Worm (Caenorhabditis elegans) whole organism, L4 larva: Measurements from ENCODE around the gene ptrn-1.

ENCODE experiments used
- F37D6.2 ChIP-seq: sonication (generic microtip); optimal IDR thresholded peaks from 2 replicates; lab custom pipeline; 2016; ENCODE audit warnings: mild to moderate bottlenecking, missing genetic modification characterization, missing compliant biosample characterization
- R02D3.7 ChIP-seq: fragments of 150-350 bp; sonication (generic microtip); optimal IDR thresholded peaks from 3 replicates; lab custom pipeline; 2014; ENCODE audit warnings: missing biosample characterization, missing genetic modification characterization
- T20F7.1 ChIP-seq: fragments of 200-800 bp; sonication (Bioruptor generic); optimal IDR thresholded peaks from 2 replicates; lab custom pipeline; 2018; ENCODE audit warnings: mild to moderate bottlenecking, missing genetic modification characterization, missing compliant biosample characterization
- T26A8.4 ChIP-seq: fragments of 200-800 bp; sonication (Bioruptor generic); IDR thresholded peaks from 2 replicates; pipeline ENCODE4 v1.3.6; 2022; ENCODE audit warnings: missing genetic modification characterization, missing compliant biosample characterization
- Y48G9A.11 ChIP-seq: fragments of 200-800 bp; sonication (Bioruptor generic); IDR thresholded peaks from 2 replicates; pipeline ENCODE4 v1.3.6; 2022; ENCODE audit warnings: missing genetic modification reagents, missing genetic modification characterization, missing compliant biosample characterization
- Y75B8A.6 ChIP-seq: fragments of 200-800 bp; sonication (Bioruptor generic); IDR thresholded peaks from 2 replicates; pipeline ENCODE4 v1.3.6; 2022; ENCODE audit warnings: missing genetic modification reagents, missing genetic modification characterization, missing compliant biosample characterization
- ZK337.2 ChIP-seq: fragments of 200-800 bp; sonication (Bioruptor generic); IDR thresholded peaks from 2 replicates; pipeline ENCODE4 v1.3.6; 2022; ENCODE audit warnings: missing genetic modification reagents, missing genetic modification characterization, missing compliant biosample characterization
- aha-1 ChIP-seq: fragments of 150-350 bp; peaks from one replicate; lab custom pipeline; 2014; ENCODE audit warnings: missing biosample characterization, missing genetic modification characterization
- aly-2 ChIP-seq: sonication (generic microtip); optimal IDR thresholded peaks from 2 replicates; lab custom pipeline; 2018; ENCODE audit warnings: missing biosample characterization, missing genetic modification characterization
- arid-1 ChIP-seq: fragments of 200-800 bp; sonication (Bioruptor generic); conservative IDR thresholded peaks from 2 replicates; pipeline ENCODE4 v1.3.6; 2022; ENCODE audit warnings: missing genetic modification reagents, missing genetic modification characterization, missing compliant biosample characterization
- ceh-28 ChIP-seq: fragments of 150-350 bp; optimal IDR thresholded peaks from 2 replicates; lab custom pipeline; 2014; ENCODE audit warnings: missing biosample characterization, missing genetic modification reagents, missing genetic modification characterization
- ceh-32 ChIP-seq: sonication (generic microtip); optimal IDR thresholded peaks from 2 replicates; lab custom pipeline; 2016; ENCODE audit warnings: mild to moderate bottlenecking, missing genetic modification characterization, missing compliant biosample characterization; ENCODE audit not compliant: poor library complexity
- daf-16 ChIP-seq, 3 experiments: sonication (generic microtip); optimal IDR thresholded peaks; 2 replicates each; lab custom pipeline; 2016 to 2017; ENCODE audit warnings: missing genetic modification characterization in 3 of 3, missing genetic modification reagents in 3 of 3, mild to moderate bottlenecking in 2 of 3, missing compliant biosample characterization in 2 of 3, missing biosample characterization in 1 of 3, moderate library complexity in 1 of 3
- daf-19 ChIP-seq: fragments of 200-800 bp; sonication (Bioruptor generic); conservative IDR thresholded peaks from 2 replicates; pipeline ENCODE4 v1.3.6; 2022; ENCODE audit warnings: missing genetic modification characterization, missing compliant biosample characterization
- dmd-6 ChIP-seq: fragments of 200-800 bp; sonication (Bioruptor generic); IDR thresholded peaks from 2 replicates; pipeline ENCODE4 v1.3.6; 2022; ENCODE audit warnings: missing genetic modification reagents, missing genetic modification characterization, missing compliant biosample characterization
- dmd-8 ChIP-seq: fragments of 200-800 bp; sonication (Bioruptor generic); IDR thresholded peaks from 2 replicates; pipeline ENCODE4 v1.3.6; 2022; ENCODE audit warnings: missing genetic modification characterization, missing compliant biosample characterization
- dmd-9 ChIP-seq: fragments of 200-800 bp; sonication (Bioruptor generic); IDR thresholded peaks from 2 replicates; pipeline ENCODE4 v1.3.6; 2022; ENCODE audit warnings: missing genetic modification reagents, missing genetic modification characterization, missing compliant biosample characterization
- dpl-1 ChIP-seq: fragments of 150-350 bp; optimal IDR thresholded peaks from 2 replicates; lab custom pipeline; 2014; ENCODE audit warnings: missing biosample characterization, missing genetic modification reagents, missing genetic modification characterization
- dve-1 ChIP-seq: sonication (generic microtip); optimal IDR thresholded peaks from 2 replicates; lab custom pipeline; 2017; ENCODE audit warnings: antibody characterized with exemption, mild to moderate bottlenecking, missing genetic modification characterization, missing compliant biosample characterization; ENCODE audit not compliant: insufficient read depth
- egl-27 ChIP-seq: sonication (generic microtip); optimal IDR thresholded peaks from 3 replicates; lab custom pipeline; 2017; ENCODE audit warnings: missing biosample characterization, missing genetic modification reagents, missing genetic modification characterization
- fkh-10 ChIP-seq: fragments of 150-350 bp; optimal IDR thresholded peaks from 2 replicates; lab custom pipeline; 2014; ENCODE audit warnings: missing biosample characterization, missing genetic modification reagents, missing genetic modification characterization
- fos-1 ChIP-seq: fragments of 150-350 bp; optimal IDR thresholded peaks from 2 replicates; lab custom pipeline; 2014; ENCODE audit warnings: missing biosample characterization, missing genetic modification characterization
- gei-8 ChIP-seq: fragments of 200-800 bp; sonication (Bioruptor generic); optimal IDR thresholded peaks from 2 replicates; lab custom pipeline; 2018; ENCODE audit warnings: mild to moderate bottlenecking, missing genetic modification characterization, missing compliant biosample characterization
- hlh-11 ChIP-seq: fragments of 200-800 bp; sonication (Bioruptor generic); optimal IDR thresholded peaks from 2 replicates; lab custom pipeline; 2018; ENCODE audit warnings: mild to moderate bottlenecking, missing genetic modification characterization, missing compliant biosample characterization
- hlh-30 ChIP-seq: sonication (generic microtip); optimal IDR thresholded peaks from 2 replicates; lab custom pipeline; 2017; ENCODE audit warnings: antibody characterized with exemption, mild to moderate bottlenecking, missing genetic modification characterization, missing compliant biosample characterization; ENCODE audit not compliant: insufficient read depth
- lim-7 ChIP-seq: fragments of 200-800 bp; sonication (Bioruptor generic); IDR thresholded peaks from 2 replicates; pipeline ENCODE4 v1.3.6; 2022; ENCODE audit warnings: missing genetic modification characterization, missing compliant biosample characterization
- lin-13 ChIP-seq: fragments of 150-350 bp; optimal IDR thresholded peaks from 2 replicates; lab custom pipeline; 2014; ENCODE audit warnings: missing biosample characterization, missing genetic modification reagents, missing genetic modification characterization
- lin-15B ChIP-seq: fragments of 150-350 bp; sonication (generic microtip); optimal IDR thresholded peaks from 3 replicates; lab custom pipeline; 2014; ENCODE audit warnings: missing biosample characterization, missing genetic modification characterization
- lin-29 ChIP-seq: fragments of 200-800 bp; sonication (Bioruptor generic); IDR thresholded peaks from 2 replicates; pipeline ENCODE4 v1.3.6; 2022; ENCODE audit warnings: missing genetic modification reagents, missing genetic modification characterization, missing compliant biosample characterization
- lin-38 ChIP-seq: fragments of 200-800 bp; sonication (Bioruptor generic); IDR thresholded peaks from 2 replicates; pipeline ENCODE4 v1.3.6; 2022; ENCODE audit warnings: missing genetic modification reagents, missing genetic modification characterization, missing compliant biosample characterization
- lin-39 ChIP-seq: fragments of 150-350 bp; optimal IDR thresholded peaks from 2 replicates; lab custom pipeline; 2014; ENCODE audit warnings: missing biosample characterization, missing genetic modification reagents, missing genetic modification characterization
- lir-3 ChIP-seq: sonication (generic microtip); optimal IDR thresholded peaks from 2 replicates; lab custom pipeline; 2016; ENCODE audit warnings: mild to moderate bottlenecking, missing genetic modification characterization, missing compliant biosample characterization
- madf-5 ChIP-seq, 2 experiments: fragments of 200-800 bp; sonication (Bioruptor generic); IDR thresholded peaks; 2 replicates each; pipeline ENCODE4 v1.3.6; 2022; ENCODE audit warnings: missing compliant biosample characterization in 2 of 2, missing genetic modification characterization in 2 of 2
- mep-1 ChIP-seq: fragments of 150-350 bp; sonication (generic microtip); optimal IDR thresholded peaks from 3 replicates; lab custom pipeline; 2014; ENCODE audit warnings: missing biosample characterization, missing genetic modification characterization
- mxl-2 ChIP-seq: fragments of 200-800 bp; sonication (Bioruptor generic); conservative IDR thresholded peaks from 2 replicates; pipeline ENCODE4 v1.3.6; 2022; ENCODE audit warnings: missing genetic modification reagents, missing genetic modification characterization, missing compliant biosample characterization
- nhr-10 ChIP-seq: fragments of 150-350 bp; optimal IDR thresholded peaks from 2 replicates; lab custom pipeline; 2014; ENCODE audit warnings: missing biosample characterization, missing genetic modification characterization
- nhr-11 ChIP-seq: fragments of 150-350 bp; optimal IDR thresholded peaks from 2 replicates; lab custom pipeline; 2014; ENCODE audit warnings: missing biosample characterization, missing genetic modification characterization
- nhr-41 ChIP-seq: fragments of 200-800 bp; sonication (Bioruptor generic); IDR thresholded peaks from 2 replicates; pipeline ENCODE4 v1.3.6; 2022; ENCODE audit warnings: missing genetic modification reagents, missing genetic modification characterization, missing compliant biosample characterization
- nhr-48 ChIP-seq: sonication (generic microtip); optimal IDR thresholded peaks from 2 replicates; lab custom pipeline; 2016; ENCODE audit warnings: mild to moderate bottlenecking, missing genetic modification characterization, missing compliant biosample characterization
- php-3 ChIP-seq: fragments of 200-800 bp; sonication (Bioruptor generic); IDR thresholded peaks from 2 replicates; pipeline ENCODE4 v1.3.6; 2022; ENCODE audit warnings: missing genetic modification reagents, missing genetic modification characterization, missing compliant biosample characterization
- pqm-1 ChIP-seq: sonication (generic microtip); optimal IDR thresholded peaks from 2 replicates; lab custom pipeline; 2017; ENCODE audit warnings: missing biosample characterization, missing genetic modification characterization
- rbr-2 ChIP-seq: sonication (generic microtip); optimal IDR thresholded peaks from 2 replicates; lab custom pipeline; 2016; ENCODE audit warnings: missing genotype, missing genetic modification characterization, missing compliant biosample characterization
- sdz-12 ChIP-seq: fragments of 200-800 bp; sonication (Bioruptor generic); optimal IDR thresholded peaks from 2 replicates; lab custom pipeline; 2018; ENCODE audit warnings: mild to moderate bottlenecking, missing genetic modification characterization, missing compliant biosample characterization
- skn-1 ChIP-seq: fragments of 150-350 bp; optimal IDR thresholded peaks from 2 replicates; lab custom pipeline; 2014; ENCODE audit warnings: missing biosample characterization, missing genetic modification characterization
- spr-3 ChIP-seq: fragments of 200-800 bp; sonication (Bioruptor generic); optimal IDR thresholded peaks from 2 replicates; lab custom pipeline; 2018; ENCODE audit warnings: mild to moderate bottlenecking, missing genetic modification characterization, missing compliant biosample characterization
- unc-39 ChIP-seq: sonication (generic microtip); optimal IDR thresholded peaks from 2 replicates; lab custom pipeline; 2017; ENCODE audit warnings: missing biosample characterization, missing genetic modification characterization
- unc-62 ChIP-seq, 3 experiments: fragments of 150-350 bp in 1 of 3; sonication (generic microtip); optimal IDR thresholded peaks in 2 of 3; peaks in 1 of 3; 1 replicate in 1 of 3; 2 replicates in 2 of 3; lab custom pipeline; 2014 to 2017; ENCODE audit warnings: missing biosample characterization in 3 of 3, missing genetic modification characterization in 3 of 3, missing genetic modification reagents in 3 of 3, missing genotype in 1 of 3
- vab-7 ChIP-seq: fragments of 200-800 bp; sonication (Bioruptor generic); IDR thresholded peaks from 2 replicates; pipeline ENCODE4 v1.3.6; 2022; ENCODE audit warnings: missing genetic modification reagents, missing genetic modification characterization, missing compliant biosample characterization
- zfp-3 ChIP-seq: fragments of 200-800 bp; sonication (Bioruptor generic); conservative IDR thresholded peaks from 2 replicates; pipeline ENCODE4 v1.3.6; 2022; ENCODE audit warnings: missing genetic modification reagents, missing genetic modification characterization, missing compliant biosample characterization
- zip-11 ChIP-seq: fragments of 200-800 bp; sonication (Bioruptor generic); IDR thresholded peaks from 2 replicates; pipeline ENCODE4 v1.3.6; 2022; ENCODE audit warnings: missing genetic modification characterization, missing compliant biosample characterization

The ptrn-1 gene

DNA sequence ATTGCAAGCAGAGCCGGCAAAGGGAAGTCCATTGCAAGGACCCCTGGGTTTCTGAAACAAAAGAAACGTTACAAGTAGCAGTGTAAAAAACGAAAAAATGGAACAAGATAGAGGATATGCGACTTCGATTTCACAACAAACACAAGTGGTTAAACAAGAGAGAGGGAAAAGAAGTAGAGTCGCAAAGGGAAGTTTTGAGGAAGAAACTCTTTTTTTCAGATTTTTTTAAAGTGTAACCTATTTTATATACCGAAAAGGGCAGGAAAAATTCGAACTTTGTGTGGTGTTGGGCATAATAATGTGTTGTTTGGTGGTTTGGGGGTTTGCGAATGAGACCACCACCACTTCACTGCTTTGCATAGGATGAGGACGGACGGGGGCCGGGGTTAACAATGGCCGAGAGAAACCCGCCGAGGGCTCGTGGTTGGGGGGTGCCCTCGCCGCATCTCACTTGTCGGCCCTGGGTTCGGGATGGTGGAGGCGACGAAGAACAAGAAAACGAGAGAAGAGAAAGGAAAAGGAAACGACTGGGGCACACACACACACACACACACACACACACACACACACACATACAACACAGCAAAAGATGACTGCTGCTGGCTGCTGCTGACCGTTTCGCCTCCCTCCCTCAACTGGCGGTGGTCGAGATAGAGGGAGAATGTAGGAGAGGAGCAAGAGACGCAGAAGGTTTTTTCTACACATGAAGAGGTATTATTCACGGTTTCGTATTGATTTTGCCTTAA lies at the start of gene ptrn-1 (continued):
- TF ChIP-seq Y75B8A.6 (GFP tag; lab: Robert Waterston, UW), result no peak
- no peak for TF ChIP-seq mxl-2 (GFP tag; lab: Robert Waterston, UW)
- no peak for TF ChIP-seq Y48G9A.11 (GFP tag; lab: Robert Waterston, UW)
- TF ChIP-seq fos-1, result no peak
- TF ChIP-seq aly-2 (tag; lab: Kevin White, UChicago), result no peak
- TF ChIP-seq egl-27 (tag; lab: Kevin White, UChicago), result no peak
- TF ChIP-seq dpl-1 (GFP tag; lab: Kevin White, UChicago), result no peak
- no peak for TF ChIP-seq zip-11 (GFP tag; lab: Robert Waterston, UW)
- TF ChIP-seq F37D6.2 (tag; lab: Kevin White, UChicago), result no peak
- TF ChIP-seq madf-5 (GFP tag; IDR thresholded peaks at IDR 0.05; lab: Robert Waterston, UW), result no peak
- TF ChIP-seq mep-1, result peak; percentile 83
- no peak for TF ChIP-seq skn-1 (tag; lab: Kevin White, UChicago)
- TF ChIP-seq daf-19, result no peak
- no peak for TF ChIP-seq php-3
- peak; percentile 50 for TF ChIP-seq fkh-10 (GFP tag; lab: Kevin White, UChicago)
- TF ChIP-seq hlh-11 (tag; lab: Kevin White, UChicago), result peak; percentile 93
- no peak for TF ChIP-seq ceh-28 (tag; lab: Kevin White, UChicago)
- no peak for TF ChIP-seq lir-3 (tag; lab: Kevin White, UChicago)
- TF ChIP-seq arid-1 (GFP tag; lab: Robert Waterston, UW), result no peak
- no peak for TF ChIP-seq lin-15B (tag; lab: Kevin White, UChicago)
- TF ChIP-seq lin-13, result peak; percentile 56
- no peak for TF ChIP-seq ceh-32 (tag; lab: Kevin White, UChicago)
- TF ChIP-seq dmd-9, result 0 out of 2 replicates have a peak, but pooled peaks have one; percentile 31
- peak; percentile 98 for TF ChIP-seq aha-1 (tag; lab: Kevin White, UChicago)
- no peak for TF ChIP-seq lin-39
- no peak for TF ChIP-seq daf-16 (GFP tag; optimal IDR thresholded peaks at IDR 0.05; lab: Kevin White, UChicago)
- peak; percentile 57 for TF ChIP-seq daf-16 (tag; optimal IDR thresholded peaks at IDR 0.05; lab: Kevin White, UChicago)
- TF ChIP-seq unc-62 (GFP tag; optimal IDR thresholded peaks at IDR 0.05 in 1 of 2; lab: Kevin White, UChicago), result peak in 1 of 2 experiments; percentile 91
- no peak for TF ChIP-seq unc-62 (tag; optimal IDR thresholded peaks at IDR 0.05; lab: Kevin White, UChicago)
- TF ChIP-seq R02D3.7 (tag; lab: Kevin White, UChicago), result no peak
- TF ChIP-seq ZK337.2, result no peak
- TF ChIP-seq nhr-10 (tag; lab: Kevin White, UChicago), result no peak
- TF ChIP-seq zfp-3 (GFP tag; lab: Robert Waterston, UW), result no peak
- no peak for TF ChIP-seq gei-8 (GFP tag; lab: Kevin White, UChicago)
- TF ChIP-seq dve-1 (tag; lab: Kevin White, UChicago), result peak; percentile 74
- peak; percentile 59 for TF ChIP-seq nhr-11
- TF ChIP-seq unc-39 (tag; lab: Kevin White, UChicago), result no peak
- 0 out of 2 replicates have a peak, but pooled peaks have one; percentile 31 for TF ChIP-seq T26A8.4 (GFP tag; lab: Robert Waterston, UW)
- no peak for TF ChIP-seq T20F7.1 (GFP tag; lab: Kevin White, UChicago)
- peak; percentile 88 for TF ChIP-seq hlh-30 (tag; lab: Kevin White, UChicago)
- no peak for TF ChIP-seq nhr-41 (GFP tag; lab: Robert Waterston, UW)
- TF ChIP-seq spr-3 (GFP tag; lab: Kevin White, UChicago), result no peak
- no peak; the same call in 1 of the 2 replicates for TF ChIP-seq dmd-6 (GFP tag; lab: Robert Waterston, UW)
- TF ChIP-seq rbr-2 (tag; lab: Kevin White, UChicago), result peak; percentile 75
- TF ChIP-seq vab-7, result no peak
- no peak for TF ChIP-seq dmd-8 (GFP tag; lab: Robert Waterston, UW)
- no peak for TF ChIP-seq lim-7 (GFP tag; lab: Robert Waterston, UW)
- TF ChIP-seq lin-38 (GFP tag; lab: Robert Waterston, UW), result no peak
- no peak for TF ChIP-seq sdz-12 (GFP tag; lab: Kevin White, UChicago)
- TF ChIP-seq lin-29 (GFP tag; lab: Robert Waterston, UW), result no peak
- no peak for TF ChIP-seq nhr-48 (tag; lab: Kevin White, UChicago)
- TF ChIP-seq pqm-1, result peak; percentile 22
